Worm (Caenorhabditis elegans): ENCODE measurements around the gene rps-1.

ce11 chrIII:4493008-4493777 lies 17.5 kb downstream of the rps-1 start:
- no peak for TF ChIP-seq unc-62 (GFP tag; optimal IDR thresholded peaks at IDR 0.05)
- no peak for TF ChIP-seq nhr-237 (tag; optimal IDR thresholded peaks at IDR 0.05)
- no peak for TF ChIP-seq bed-3 (GFP tag; optimal IDR thresholded peaks at IDR 0.05)
- no peak for TF ChIP-seq flh-1 (GFP tag; optimal IDR thresholded peaks at IDR 0.05)
- no peak for TF ChIP-seq nhr-12 (tag; optimal IDR thresholded peaks at IDR 0.05)
- TF ChIP-seq ces-1 (GFP tag; optimal IDR thresholded peaks at IDR 0.05) = no peak
- no peak for TF ChIP-seq nhr-76 (tag; optimal IDR thresholded peaks at IDR 0.05)
- no peak for TF ChIP-seq tbx-8 (GFP tag; optimal IDR thresholded peaks at IDR 0.05)
- no peak for TF ChIP-seq sptf-1 (tag; optimal IDR thresholded peaks at IDR 0.05)
- no peak for TF ChIP-seq ham-2 (GFP tag; optimal IDR thresholded peaks at IDR 0.05)
- TF ChIP-seq snpc-4 (tag; optimal IDR thresholded peaks at IDR 0.05) = no peak
- no peak for TF ChIP-seq lsy-2 (tag; optimal IDR thresholded peaks at IDR 0.05)
